Worm (Caenorhabditis elegans): ENCODE results near the gene C35A11.4.

C35A11.4 gene

ce11 chrV:5433020-5433419, 40.1 kb upstream of the C35A11.4 start, which contains the start of gene acl-6 (continued):
- TF ChIP-seq hsf-1 (GFP tag; IDR thresholded peaks at IDR 0.05) (no peak), attf-6 (GFP tag; IDR thresholded peaks at IDR 0.05) (no peak), dpff-1 (tag; optimal IDR thresholded peaks at IDR 0.05) (no peak), F22D6.2 (tag; optimal IDR thresholded peaks at IDR 0.05) (no peak), nhr-80 (tag; optimal IDR thresholded peaks at IDR 0.05) (peak; percentile 98), ztf-22 (GFP tag; optimal IDR thresholded peaks at IDR 0.05) (no peak), let-526 (GFP tag; IDR thresholded peaks at IDR 0.05) (no peak), B0336.3 (GFP tag; IDR thresholded peaks at IDR 0.05) (no peak), snpc-3.4 (tag; optimal IDR thresholded peaks at IDR 0.05) (no peak), sea-2 (GFP tag; IDR thresholded peaks at IDR 0.05) (no peak), die-1 (tag; optimal IDR thresholded peaks at IDR 0.05) (no peak), egl-18 (GFP tag; IDR thresholded peaks at IDR 0.05) (no peak), nfya-1 (tag; optimal IDR thresholded peaks at IDR 0.05; ENCODE audit: borderline replicate concordance, insufficient read depth) (no peak), cebp-1 (GFP tag; IDR thresholded peaks at IDR 0.05) (no peak), cebp-1 (tag; optimal IDR thresholded peaks at IDR 0.05) (peak; percentile 51), madf-10 (tag; optimal IDR thresholded peaks at IDR 0.05) (no peak), lin-54 (GFP tag; optimal IDR thresholded peaks at IDR 0.05) (peak; percentile 86), aptf-2 (GFP tag; conservative IDR thresholded peaks at IDR 0.05) (no peak), pbrm-1 (GFP tag; IDR thresholded peaks at IDR 0.05) (no peak), unc-62 (GFP tag; optimal IDR thresholded peaks at IDR 0.05) (no peak), ceh-40 (GFP tag; IDR thresholded peaks at IDR 0.05) (no peak), B0261.1 (tag; optimal IDR thresholded peaks at IDR 0.05) (no peak), egrh-3 (GFP tag; IDR thresholded peaks at IDR 0.05) (no peak), rpc-1 (optimal IDR thresholded peaks at IDR 0.05) (no peak), rpc-1 (tag; optimal IDR thresholded peaks at IDR 0.05) (no peak), ets-4 (GFP tag; optimal IDR thresholded peaks at IDR 0.05) (peak; percentile 72), ceh-91 (GFP tag; IDR thresholded peaks at IDR 0.05) (no peak), repo-1 (tag; optimal IDR thresholded peaks at IDR 0.05) (no peak), mcd-1 (GFP tag; IDR thresholded peaks at IDR 0.05) (peak; percentile 94), rec-8 (tag; optimal IDR thresholded peaks at IDR 0.05) (no peak), snpc-1.1 (tag; optimal IDR thresholded peaks at IDR 0.05; ENCODE audit: insufficient read depth) (no peak), K12H6.12 (tag; optimal IDR thresholded peaks at IDR 0.05) (no peak), lin-35 (GFP tag; optimal IDR thresholded peaks at IDR 0.05) (peak in 1 of 3 experiments; percentile 73), ceh-79 (tag; optimal IDR thresholded peaks at IDR 0.05) (no peak), efl-1 (GFP tag; optimal IDR thresholded peaks at IDR 0.05) (peak; percentile 43), Y79H2A.3 (GFP tag; conservative IDR thresholded peaks at IDR 0.05) (no peak), ztf-6 (GFP tag; IDR thresholded peaks at IDR 0.05) (no peak), nhr-90 (tag; optimal IDR thresholded peaks at IDR 0.05) (peak; percentile 1), athp-1 (tag; optimal IDR thresholded peaks at IDR 0.05) (no peak), unc-130 (GFP tag; optimal IDR thresholded peaks at IDR 0.05) (no peak), chd-7 (tag; optimal IDR thresholded peaks at IDR 0.05) (no peak), ZK185.1 (tag; optimal IDR thresholded peaks at IDR 0.05; ENCODE audit: poor library complexity, severe bottlenecking) (no peak), F57A8.1 (GFP tag; optimal IDR thresholded peaks at IDR 0.05) (no peak), lin-40 (tag; optimal IDR thresholded peaks at IDR 0.05) (peak; percentile 52), tbx-9 (tag; optimal IDR thresholded peaks at IDR 0.05; ENCODE audit: borderline replicate concordance) (no peak), nfya-2 (GFP tag; IDR thresholded peaks at IDR 0.05) (no peak), tbp1 (GFP tag; optimal IDR thresholded peaks at IDR 0.05) (peak; percentile 38), pha-4 (tag; optimal IDR thresholded peaks at IDR 0.05) (no peak), hlh-12 (tag; optimal IDR thresholded peaks at IDR 0.05) (no peak), aptf-3 (GFP tag; IDR thresholded peaks at IDR 0.05) (no peak)
